Worm (Caenorhabditis elegans) whole organism, L4 larva: Measurements from ENCODE around the gene gcy-32.
A peak's percentile ranks its signal among the peaks of the same experiment; 100 is the strongest.

Source experiments
- T20F7.1 ChIP-seq: fragments of 200-800 bp; sonication (Bioruptor generic); optimal IDR thresholded peaks from 2 replicates; lab custom pipeline; 2018; ENCODE audit warnings: mild to moderate bottlenecking, missing genetic modification characterization, missing compliant biosample characterization
- Y48G9A.11 ChIP-seq: fragments of 200-800 bp; sonication (Bioruptor generic); IDR thresholded peaks from 2 replicates; pipeline ENCODE4 v1.3.6; 2022; ENCODE audit warnings: missing genetic modification reagents, missing genetic modification characterization, missing compliant biosample characterization
- Y5F2A.4 ChIP-seq: fragments of 200-800 bp; sonication (Bioruptor generic); optimal IDR thresholded peaks from 2 replicates; lab custom pipeline; 2018; ENCODE audit warnings: mild to moderate bottlenecking, missing genetic modification characterization, missing compliant biosample characterization
- ZK337.2 ChIP-seq: fragments of 200-800 bp; sonication (Bioruptor generic); IDR thresholded peaks from 2 replicates; pipeline ENCODE4 v1.3.6; 2022; ENCODE audit warnings: missing genetic modification reagents, missing genetic modification characterization, missing compliant biosample characterization
- arid-1 ChIP-seq: fragments of 200-800 bp; sonication (Bioruptor generic); conservative IDR thresholded peaks from 2 replicates; pipeline ENCODE4 v1.3.6; 2022; ENCODE audit warnings: missing genetic modification reagents, missing genetic modification characterization, missing compliant biosample characterization
- attf-4 ChIP-seq: sonication (generic microtip); optimal IDR thresholded peaks from 3 replicates; lab custom pipeline; 2017; ENCODE audit warnings: missing biosample characterization, missing genetic modification characterization
- ceh-20 ChIP-seq: fragments of 200-800 bp; sonication (Bioruptor generic); IDR thresholded peaks from 2 replicates; pipeline ENCODE4 v1.3.6; 2022; ENCODE audit warnings: missing genetic modification reagents, missing genetic modification characterization, missing compliant biosample characterization
- ceh-28 ChIP-seq: fragments of 150-350 bp; optimal IDR thresholded peaks from 2 replicates; lab custom pipeline; 2014; ENCODE audit warnings: missing biosample characterization, missing genetic modification reagents, missing genetic modification characterization
- ceh-32 ChIP-seq: sonication (generic microtip); optimal IDR thresholded peaks from 2 replicates; lab custom pipeline; 2016; ENCODE audit warnings: mild to moderate bottlenecking, missing genetic modification characterization, missing compliant biosample characterization; ENCODE audit not compliant: poor library complexity
- ceh-44 ChIP-seq: fragments of 200-800 bp; sonication (Bioruptor generic); IDR thresholded peaks from 2 replicates; pipeline ENCODE4 v1.3.6; 2022; ENCODE audit warnings: missing genetic modification reagents, missing genetic modification characterization, missing compliant biosample characterization
- ceh-82 ChIP-seq: sonication (generic microtip); optimal IDR thresholded peaks from 2 replicates; lab custom pipeline; 2017; ENCODE audit warnings: missing biosample characterization, missing genetic modification characterization
- ces-1 ChIP-seq: fragments of 150-350 bp; sonication (generic microtip); optimal IDR thresholded peaks from 4 replicates; lab custom pipeline; 2014; ENCODE audit warnings: missing biosample characterization, missing genetic modification reagents, missing genetic modification characterization
- cey-2 ChIP-seq: sonication (generic microtip); optimal IDR thresholded peaks from 3 replicates; lab custom pipeline; 2017; ENCODE audit warnings: missing genetic modification characterization, mild to moderate bottlenecking, missing compliant biosample characterization, antibody characterized with exemption, borderline replicate concordance; ENCODE audit not compliant: insufficient read depth
- daf-12 ChIP-seq: fragments of 150-350 bp; optimal IDR thresholded peaks from 2 replicates; lab custom pipeline; 2014; ENCODE audit warnings: missing biosample characterization, missing genetic modification reagents, missing genetic modification characterization
- daf-16 ChIP-seq, 3 experiments: sonication (generic microtip); optimal IDR thresholded peaks; 2 replicates each; lab custom pipeline; 2016 to 2017; ENCODE audit warnings: missing genetic modification characterization in 3 of 3, missing genetic modification reagents in 3 of 3, mild to moderate bottlenecking in 2 of 3, missing compliant biosample characterization in 2 of 3, missing biosample characterization in 1 of 3, moderate library complexity in 1 of 3
- daf-19 ChIP-seq: fragments of 200-800 bp; sonication (Bioruptor generic); conservative IDR thresholded peaks from 2 replicates; pipeline ENCODE4 v1.3.6; 2022; ENCODE audit warnings: missing genetic modification characterization, missing compliant biosample characterization
- dmd-6 ChIP-seq: fragments of 200-800 bp; sonication (Bioruptor generic); IDR thresholded peaks from 2 replicates; pipeline ENCODE4 v1.3.6; 2022; ENCODE audit warnings: missing genetic modification reagents, missing genetic modification characterization, missing compliant biosample characterization
- dmd-8 ChIP-seq: fragments of 200-800 bp; sonication (Bioruptor generic); IDR thresholded peaks from 2 replicates; pipeline ENCODE4 v1.3.6; 2022; ENCODE audit warnings: missing genetic modification characterization, missing compliant biosample characterization
- dve-1 ChIP-seq: sonication (generic microtip); optimal IDR thresholded peaks from 2 replicates; lab custom pipeline; 2017; ENCODE audit warnings: antibody characterized with exemption, mild to moderate bottlenecking, missing genetic modification characterization, missing compliant biosample characterization; ENCODE audit not compliant: insufficient read depth
- gei-8 ChIP-seq: fragments of 200-800 bp; sonication (Bioruptor generic); optimal IDR thresholded peaks from 2 replicates; lab custom pipeline; 2018; ENCODE audit warnings: mild to moderate bottlenecking, missing genetic modification characterization, missing compliant biosample characterization
- hif-1 ChIP-seq, 2 experiments: sonication (generic microtip); optimal IDR thresholded peaks; 2 replicates each; lab custom pipeline; 2016 to 2017; ENCODE audit warnings: missing compliant biosample characterization in 2 of 2, missing genetic modification characterization in 2 of 2, missing genetic modification reagents in 2 of 2, missing genotype in 2 of 2, mild to moderate bottlenecking in 1 of 2
- hlh-11 ChIP-seq: fragments of 200-800 bp; sonication (Bioruptor generic); optimal IDR thresholded peaks from 2 replicates; lab custom pipeline; 2018; ENCODE audit warnings: mild to moderate bottlenecking, missing genetic modification characterization, missing compliant biosample characterization
- hlh-30 ChIP-seq: sonication (generic microtip); optimal IDR thresholded peaks from 2 replicates; lab custom pipeline; 2017; ENCODE audit warnings: antibody characterized with exemption, mild to moderate bottlenecking, missing genetic modification characterization, missing compliant biosample characterization; ENCODE audit not compliant: insufficient read depth
- lin-1 ChIP-seq: fragments of 200-800 bp; sonication (Bioruptor generic); IDR thresholded peaks from 2 replicates; pipeline ENCODE4 v1.3.6; 2022; ENCODE audit warnings: missing genetic modification reagents, missing genetic modification characterization, missing compliant biosample characterization
- lin-13 ChIP-seq: fragments of 150-350 bp; optimal IDR thresholded peaks from 2 replicates; lab custom pipeline; 2014; ENCODE audit warnings: missing biosample characterization, missing genetic modification reagents, missing genetic modification characterization
- lin-15B ChIP-seq: fragments of 150-350 bp; sonication (generic microtip); optimal IDR thresholded peaks from 3 replicates; lab custom pipeline; 2014; ENCODE audit warnings: missing biosample characterization, missing genetic modification characterization
- madf-9 ChIP-seq: fragments of 200-800 bp; sonication (Bioruptor generic); conservative IDR thresholded peaks from 2 replicates; pipeline ENCODE4 v1.3.6; 2022; ENCODE audit warnings: missing genetic modification reagents, missing genetic modification characterization, missing compliant biosample characterization
- mdl-1 ChIP-seq, 2 experiments: fragments of 150-350 bp in 1 of 2; sonication (generic microtip) in 1 of 2; optimal IDR thresholded peaks; 2 replicates each; lab custom pipeline; 2014 to 2017; ENCODE audit warnings: missing biosample characterization in 2 of 2, missing genetic modification characterization in 2 of 2
- mep-1 ChIP-seq: fragments of 150-350 bp; sonication (generic microtip); optimal IDR thresholded peaks from 3 replicates; lab custom pipeline; 2014; ENCODE audit warnings: missing biosample characterization, missing genetic modification characterization
- mes-2 ChIP-seq: sonication (generic microtip); optimal IDR thresholded peaks from 2 replicates; lab custom pipeline; 2016; ENCODE audit warnings: missing genotype, mild to moderate bottlenecking, missing genetic modification characterization, missing compliant biosample characterization; ENCODE audit not compliant: poor library complexity, severe bottlenecking
- mxl-2 ChIP-seq: fragments of 200-800 bp; sonication (Bioruptor generic); conservative IDR thresholded peaks from 2 replicates; pipeline ENCODE4 v1.3.6; 2022; ENCODE audit warnings: missing genetic modification reagents, missing genetic modification characterization, missing compliant biosample characterization
- mxl-3 ChIP-seq: fragments of 200-800 bp; sonication (Bioruptor generic); optimal IDR thresholded peaks from 2 replicates; lab custom pipeline; 2018; ENCODE audit warnings: mild to moderate bottlenecking, missing genetic modification characterization, missing compliant biosample characterization
- nhr-10 ChIP-seq: fragments of 150-350 bp; optimal IDR thresholded peaks from 2 replicates; lab custom pipeline; 2014; ENCODE audit warnings: missing biosample characterization, missing genetic modification characterization
- nhr-102 ChIP-seq: sonication (generic microtip); optimal IDR thresholded peaks from 2 replicates; lab custom pipeline; 2016; ENCODE audit warnings: mild to moderate bottlenecking, missing genetic modification characterization, moderate library complexity, missing compliant biosample characterization
- nhr-28 ChIP-seq: fragments of 150-350 bp; optimal IDR thresholded peaks from 2 replicates; lab custom pipeline; 2014; ENCODE audit warnings: missing biosample characterization, missing genetic modification characterization
- nhr-48 ChIP-seq: sonication (generic microtip); optimal IDR thresholded peaks from 2 replicates; lab custom pipeline; 2016; ENCODE audit warnings: mild to moderate bottlenecking, missing genetic modification characterization, missing compliant biosample characterization
- nhr-6 ChIP-seq: fragments of 150-350 bp; optimal IDR thresholded peaks from 2 replicates; lab custom pipeline; 2014; ENCODE audit warnings: missing biosample characterization, missing genetic modification characterization
- nhr-76 ChIP-seq: fragments of 150-350 bp; optimal IDR thresholded peaks from 2 replicates; lab custom pipeline; 2014; ENCODE audit warnings: missing biosample characterization, missing genetic modification characterization
- nhr-77 ChIP-seq: fragments of 150-350 bp; optimal IDR thresholded peaks from 2 replicates; lab custom pipeline; 2014; ENCODE audit warnings: missing biosample characterization, missing genetic modification characterization
- pha-4 ChIP-seq, 2 experiments: fragments of 150-350 bp in 1 of 2; fragments of 200-800 bp in 1 of 2; sonication (Bioruptor generic) in 1 of 2; IDR thresholded peaks in 1 of 2; optimal IDR thresholded peaks in 1 of 2; 2 replicates each; pipeline versions ENCODE4 v1.3.6 to Lab custom; 2014 to 2022; ENCODE audit warnings: missing genetic modification characterization in 2 of 2, missing genetic modification reagents in 2 of 2, missing biosample characterization in 1 of 2, missing compliant biosample characterization in 1 of 2
- pqm-1 ChIP-seq: sonication (generic microtip); optimal IDR thresholded peaks from 2 replicates; lab custom pipeline; 2017; ENCODE audit warnings: missing biosample characterization, missing genetic modification characterization
- sdz-12 ChIP-seq: fragments of 200-800 bp; sonication (Bioruptor generic); optimal IDR thresholded peaks from 2 replicates; lab custom pipeline; 2018; ENCODE audit warnings: mild to moderate bottlenecking, missing genetic modification characterization, missing compliant biosample characterization
- unc-62 ChIP-seq, 3 experiments: fragments of 150-350 bp in 1 of 3; sonication (generic microtip); optimal IDR thresholded peaks in 2 of 3; peaks in 1 of 3; 1 replicate in 1 of 3; 2 replicates in 2 of 3; lab custom pipeline; 2014 to 2017; ENCODE audit warnings: missing biosample characterization in 3 of 3, missing genetic modification characterization in 3 of 3, missing genetic modification reagents in 3 of 3, missing genotype in 1 of 3
- vab-7 ChIP-seq: fragments of 200-800 bp; sonication (Bioruptor generic); IDR thresholded peaks from 2 replicates; pipeline ENCODE4 v1.3.6; 2022; ENCODE audit warnings: missing genetic modification reagents, missing genetic modification characterization, missing compliant biosample characterization
- zip-11 ChIP-seq: fragments of 200-800 bp; sonication (Bioruptor generic); IDR thresholded peaks from 2 replicates; pipeline ENCODE4 v1.3.6; 2022; ENCODE audit warnings: missing genetic modification characterization, missing compliant biosample characterization
- ztf-11 ChIP-seq: fragments of 150-350 bp; optimal IDR thresholded peaks from 2 replicates; lab custom pipeline; 2014; ENCODE audit warnings: missing biosample characterization, missing genetic modification characterization
- ztf-7 ChIP-seq: fragments of 150-350 bp; optimal IDR thresholded peaks from 2 replicates; lab custom pipeline; 2014; ENCODE audit warnings: missing biosample characterization, missing genetic modification characterization

gcy-32 gene

DNA sequence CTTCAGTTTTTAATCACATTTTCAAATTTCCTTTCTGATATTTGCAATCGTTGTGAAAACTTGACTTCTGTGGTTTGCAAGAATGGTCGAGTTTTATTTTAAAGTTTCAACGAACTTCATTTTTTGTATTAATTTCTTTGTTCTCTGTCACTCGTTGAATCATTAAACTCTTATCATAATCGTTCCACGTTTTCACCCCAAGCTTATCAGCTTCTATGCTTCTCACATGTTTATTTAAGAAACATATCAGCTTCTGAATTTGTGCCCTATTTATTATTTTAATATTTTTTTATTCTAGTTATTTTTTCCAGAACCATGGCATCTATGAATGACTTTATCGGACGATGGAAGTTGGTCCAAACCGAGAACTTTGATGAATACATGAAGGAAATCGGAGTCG lies 36.0 kb downstream of the gcy-32 start, which contains the start of gene lbp-7 (continued):
- TF ChIP-seq daf-12 (no peak), mep-1 (tag; lab: Kevin White, UChicago) (no peak), daf-19 (GFP tag; lab: Robert Waterston, UW) (no peak), arid-1 (GFP tag; lab: Robert Waterston, UW) (no peak), mxl-2 (GFP tag; lab: Robert Waterston, UW) (no peak), mdl-1 (tag; optimal IDR thresholded peaks at IDR 0.05; lab: Kevin White, UChicago) (no peak), madf-9 (GFP tag; lab: Robert Waterston, UW) (no peak)

- TF ChIP-seq dve-1 (tag; lab: Kevin White, UChicago) (peak; percentile 88), vab-7 (GFP tag; lab: Robert Waterston, UW) (no peak), ceh-20 (peak; percentile 12; the same call in 1 of the 2 replicates), ztf-7 (tag; lab: Kevin White, UChicago) (no peak), zip-11 (GFP tag; lab: Robert Waterston, UW) (no peak), pha-4 (GFP tag; IDR thresholded peaks at IDR 0.05; lab: Robert Waterston, UW) (no peak), pha-4 (tag; optimal IDR thresholded peaks at IDR 0.05; lab: Kevin White, UChicago) (no peak), pqm-1 (peak; percentile 61), nhr-28 (tag; lab: Kevin White, UChicago) (peak; percentile 95), hlh-30 (tag; lab: Kevin White, UChicago) (peak; percentile 67), nhr-76 (tag; lab: Kevin White, UChicago) (no peak), unc-62 (GFP tag; optimal IDR thresholded peaks at IDR 0.05 in 1 of 2; lab: Kevin White, UChicago) (peak in 1 of 2 experiments; percentile 98), unc-62 (tag; optimal IDR thresholded peaks at IDR 0.05; lab: Kevin White, UChicago) (no peak), gei-8 (no peak), nhr-48 (tag; lab: Kevin White, UChicago) (peak; percentile 28), nhr-6 (peak; percentile 70), hlh-11 (peak; percentile 80), mxl-3 (GFP tag; lab: Kevin White, UChicago) (peak; percentile 53), nhr-77 (tag; lab: Kevin White, UChicago) (peak; percentile 65), daf-16 (GFP tag; optimal IDR thresholded peaks at IDR 0.05; lab: Kevin White, UChicago) (no peak), daf-16 (tag; optimal IDR thresholded peaks at IDR 0.05; lab: Kevin White, UChicago) (peak; percentile 91), dmd-6 (peak; percentile 82), mes-2 (tag; lab: Kevin White, UChicago) (peak; percentile 24), mdl-1 (tag; optimal IDR thresholded peaks at IDR 0.05; lab: Kevin White, UChicago) (peak in 1 of 2 experiments; percentile 71), ceh-32 (tag; lab: Kevin White, UChicago) (no peak), T20F7.1 (no peak), lin-13 (GFP tag; lab: Kevin White, UChicago) (peak; percentile 7), lin-15B (tag; lab: Kevin White, UChicago) (no peak), nhr-10 (tag; lab: Kevin White, UChicago) (peak; percentile 29)
Measured at ce11 chrV:13878226-13878625, 37.1 kb downstream of the gcy-32 start.

- TF ChIP-seq ceh-28 (tag; lab: Kevin White, UChicago) = no peak
- no peak for TF ChIP-seq cey-2 (tag; lab: Kevin White, UChicago)
- TF ChIP-seq nhr-77 (tag; lab: Kevin White, UChicago) = no peak
- no peak for TF ChIP-seq madf-9 (GFP tag; lab: Robert Waterston, UW)
- no peak for TF ChIP-seq hif-1 (tag; optimal IDR thresholded peaks at IDR 0.05; lab: Kevin White, UChicago)
- no peak for TF ChIP-seq lin-1 (GFP tag; lab: Robert Waterston, UW)
- no peak for TF ChIP-seq Y5F2A.4 (GFP tag; lab: Kevin White, UChicago)
- TF ChIP-seq gei-8 = no peak
- TF ChIP-seq ces-1 (GFP tag; lab: Kevin White, UChicago) = no peak
- no peak for TF ChIP-seq ceh-82 (tag; lab: Kevin White, UChicago)
- TF ChIP-seq attf-4 = no peak
- TF ChIP-seq ceh-44 (GFP tag; lab: Robert Waterston, UW) = no peak
- no peak for TF ChIP-seq mxl-3 (GFP tag; lab: Kevin White, UChicago)
- TF ChIP-seq Y48G9A.11 = no peak
- TF ChIP-seq dmd-8 = no peak
- no peak for TF ChIP-seq nhr-102 (tag; lab: Kevin White, UChicago)
- TF ChIP-seq ztf-11 (tag; lab: Kevin White, UChicago) = no peak
- no peak for TF ChIP-seq sdz-12
- TF ChIP-seq ZK337.2 (GFP tag; lab: Robert Waterston, UW) = no peak
Measured at ce11 chrV:13876529-13876928, 38.8 kb downstream of the gcy-32 start, which contains the start of gene T22G5.1. Gene T22G5.1 (plus strand): TSS chrV:13876829.
